Fruit fly (Drosophila melanogaster): ENCODE measurements around the gene CG31730.
"Not testable (repeated sequence)": the region's sequence is repeated elsewhere in the genome, so short reads cannot be mapped to it uniquely, and the experiment has no call there.

The CG31730 gene

dm6 chr2L:13215640-13216129, 43.9 kb downstream of the CG31730 start (continued):
- TF ChIP-seq pzg (GFP tag; optimal IDR thresholded peaks at IDR 0.05) = peak; percentile 3
- TF ChIP-seq lilli (GFP tag; optimal IDR thresholded peaks at IDR 0.05) = peak; percentile 59
- TF ChIP-seq tx (GFP tag; optimal IDR thresholded peaks at IDR 0.05) = peak; percentile 51
- peak; percentile 95 for TF ChIP-seq kni (GFP tag; optimal IDR thresholded peaks at IDR 0.05)
- TF ChIP-seq CG34376 (GFP tag; optimal IDR thresholded peaks at IDR 0.05) = peak; percentile 88
- TF ChIP-seq tin (GFP tag; optimal IDR thresholded peaks at IDR 0.05) = peak; percentile 40
- peak; percentile 56 for TF ChIP-seq Max (GFP tag; optimal IDR thresholded peaks at IDR 0.05)
- peak; percentile 72; the same call in 1 of the 2 replicates for TF ChIP-seq chm (GFP tag; IDR thresholded peaks at IDR 0.05)
- peak; percentile 59; the same call in 2 of the 3 replicates for TF ChIP-seq z (GFP tag; IDR thresholded peaks at IDR 0.05)
- peak; percentile 1 for TF ChIP-seq Fer2 (tag; optimal IDR thresholded peaks at IDR 0.05)
- peak; percentile 44 for TF ChIP-seq Hsf (GFP tag; optimal IDR thresholded peaks at IDR 0.05)
- TF ChIP-seq CG9817 (tag; optimal IDR thresholded peaks at IDR 0.05) = peak; percentile 26
- TF ChIP-seq CG31224 (GFP tag; IDR thresholded peaks at IDR 0.05) = peak; percentile 33; the same call in 1 of the 2 replicates
- peak; percentile 56; the same call in 1 of the 2 replicates for TF ChIP-seq Rfx (GFP tag; IDR thresholded peaks at IDR 0.05)
- TF ChIP-seq lab (GFP tag; optimal IDR thresholded peaks at IDR 0.05) = peak; percentile 74
- TF ChIP-seq E2f1 (GFP tag; IDR thresholded peaks at IDR 0.05) = peak; percentile 49; the same call in 1 of the 2 replicates
- TF ChIP-seq CG10979 (tag; optimal IDR thresholded peaks at IDR 0.05) = peak; percentile 42
- TF ChIP-seq HLH3B (GFP tag; IDR thresholded peaks at IDR 0.05) = peak; percentile 66; the same call in 1 of the 2 replicates
- 0 out of 2 replicates have a peak, but pooled peaks have one; percentile 13 for TF ChIP-seq CG3847 (GFP tag; IDR thresholded peaks at IDR 0.05)
- peak; percentile 15 for TF ChIP-seq Spps (tag; optimal IDR thresholded peaks at IDR 0.05)
- peak; percentile 44; the same call in 1 of the 2 replicates for TF ChIP-seq CG10366 (GFP tag; IDR thresholded peaks at IDR 0.05)
- TF ChIP-seq abd-A (tag; optimal IDR thresholded peaks at IDR 0.05) = peak; percentile 76
- TF ChIP-seq CG30403 (GFP tag; optimal IDR thresholded peaks at IDR 0.05) = peak; percentile 30
- peak; percentile 8 for TF ChIP-seq CG8089 (GFP tag; optimal IDR thresholded peaks at IDR 0.05)
- peak; percentile 46; the same call in 1 of the 2 replicates for TF ChIP-seq Taf1 (GFP tag; IDR thresholded peaks at IDR 0.05)
- not testable (repeated sequence) for TF ChIP-seq prd, hkb (optimal IDR thresholded peaks at IDR 0.05)
- TF ChIP-seq prd (GFP tag; IDR thresholded peaks at IDR 0.05) = peak; percentile 67
- peak; percentile 75 for TF ChIP-seq hkb (GFP tag; IDR thresholded peaks at IDR 0.05)
- TF ChIP-seq tgo (GFP tag; IDR thresholded peaks at IDR 0.05) = peak; percentile 47; the same call in 2 of the 3 replicates
- TF ChIP-seq stwl (tag; optimal IDR thresholded peaks at IDR 0.05) = peak; percentile 5
- TF ChIP-seq Pdp1 (GFP tag; optimal IDR thresholded peaks at IDR 0.05) = peak; percentile 50 to 60
- TF ChIP-seq NFAT (GFP tag; IDR thresholded peaks at IDR 0.05) = peak; percentile 55; the same call in 1 of the 2 replicates
- peak; percentile 16 for TF ChIP-seq CG33557 (GFP tag; optimal IDR thresholded peaks at IDR 0.05)
- TF ChIP-seq CG9932 (GFP tag; IDR thresholded peaks at IDR 0.05) = peak; percentile 59; the same call in 1 of the 2 replicates
- peak; percentile 29; the same call in 1 of the 2 replicates for TF ChIP-seq ssp (GFP tag; IDR thresholded peaks at IDR 0.05)
- peak; percentile 71 for TF ChIP-seq CG13624 (GFP tag; optimal IDR thresholded peaks at IDR 0.05)
- peak; percentile 49; the same call in 1 of the 2 replicates for TF ChIP-seq ara (GFP tag; IDR thresholded peaks at IDR 0.05)
- peak; percentile 49; the same call in 2 of the 4 replicates for TF ChIP-seq Gug (GFP tag; IDR thresholded peaks at IDR 0.05)
- TF ChIP-seq Asciz (GFP tag; optimal IDR thresholded peaks at IDR 0.05) = peak; percentile 39
- peak in 1 of 2 experiments; percentile 35 for TF ChIP-seq Eip74EF (GFP tag; optimal IDR thresholded peaks at IDR 0.05)
- TF ChIP-seq Antp (GFP tag; optimal IDR thresholded peaks at IDR 0.05) = peak; percentile 75
- peak; percentile 73 for TF ChIP-seq CG17829 (tag; optimal IDR thresholded peaks at IDR 0.05)
- peak; percentile 21 for TF ChIP-seq Atf3 (GFP tag; optimal IDR thresholded peaks at IDR 0.05)
- peak; percentile 31; the same call in 1 of the 2 replicates for TF ChIP-seq dati (GFP tag; IDR thresholded peaks at IDR 0.05)
- peak; percentile 35 for TF ChIP-seq fd64A (GFP tag; optimal IDR thresholded peaks at IDR 0.05)
- TF ChIP-seq Med (GFP tag) = peak; percentile 97
- peak; percentile 8; the same call in 1 of the 2 replicates for TF ChIP-seq CG17328 (GFP tag; IDR thresholded peaks at IDR 0.05)
- TF ChIP-seq CG6854 (GFP tag; optimal IDR thresholded peaks at IDR 0.05) = peak; percentile 31
- 0 out of 3 replicates have a peak, but pooled peaks have one; percentile 43 for TF ChIP-seq ase (GFP tag; IDR thresholded peaks at IDR 0.05)

All from whole organism, embryonic.